Fruit fly (Drosophila melanogaster): ENCODE results near the gene TfIIEbeta.

Gene TfIIEbeta

DNA sequence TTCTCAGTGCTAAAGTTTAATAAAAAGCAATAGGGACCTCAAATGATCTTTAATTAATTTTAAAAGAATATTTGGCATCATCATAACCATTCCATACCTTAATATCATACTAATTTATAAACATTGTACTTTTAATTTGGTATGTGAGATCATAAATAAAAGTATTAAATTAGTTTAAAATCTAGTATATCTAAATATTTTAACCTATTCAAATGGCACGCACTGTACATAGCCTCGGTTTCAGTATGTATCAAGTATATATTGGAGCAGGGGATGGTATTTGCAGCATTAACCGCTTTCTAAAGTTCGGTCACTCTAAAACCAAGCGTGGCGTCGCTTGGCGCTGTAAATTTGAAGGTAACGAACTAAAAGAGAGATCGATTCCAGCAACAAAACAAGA, 44.4 kb upstream of the TfIIEbeta start, which contains the start of gene pav (continued):
- TF ChIP-seq ap (GFP tag; IDR thresholded peaks at IDR 0.05) (no peak), CG13624 (GFP tag; optimal IDR thresholded peaks at IDR 0.05) (no peak), ase (GFP tag; IDR thresholded peaks at IDR 0.05) (peak; percentile 38; the same call in 1 of the 3 replicates), Atf6 (GFP tag; IDR thresholded peaks at IDR 0.05) (peak; percentile 26; the same call in 1 of the 2 replicates), Neu2 (GFP tag; optimal IDR thresholded peaks at IDR 0.05; ENCODE audit: borderline replicate concordance) (no peak), CG31224 (GFP tag; IDR thresholded peaks at IDR 0.05) (no peak), CG4328 (GFP tag; optimal IDR thresholded peaks at IDR 0.05) (no peak), D19A (tag; optimal IDR thresholded peaks at IDR 0.05) (peak; percentile 61), CG15269 (tag; optimal IDR thresholded peaks at IDR 0.05) (no peak), D (optimal IDR thresholded peaks at IDR 0.05) (no peak), D (GFP tag; optimal IDR thresholded peaks at IDR 0.05) (no peak), wor (GFP tag; IDR thresholded peaks at IDR 0.05) (no peak), CG13894 (tag; optimal IDR thresholded peaks at IDR 0.05) (no peak), CG14965 (GFP tag; optimal IDR thresholded peaks at IDR 0.05; ENCODE audit: borderline replicate concordance) (no peak), caup (GFP tag; optimal IDR thresholded peaks at IDR 0.05; ENCODE audit: severe bottlenecking) (no peak), Mad (GFP tag; optimal IDR thresholded peaks at IDR 0.05) (peak; percentile 4), CG4360 (GFP tag; IDR thresholded peaks at IDR 0.05) (no peak), Ssrp (tag; optimal IDR thresholded peaks at IDR 0.05) (no peak), tgo (GFP tag; IDR thresholded peaks at IDR 0.05) (peak; percentile 30; the same call in 1 of the 3 replicates), pan (optimal IDR thresholded peaks at IDR 0.05) (no peak), pan (GFP tag; optimal IDR thresholded peaks at IDR 0.05 in 1 of 2, IDR thresholded peaks at IDR 0.05 in 1 of 2) (peak in 1 of 2 experiments; percentile 46), Dbx (GFP tag; IDR thresholded peaks at IDR 0.05) (peak; percentile 35; the same call in 1 of the 3 replicates), lov (optimal IDR thresholded peaks at IDR 0.05) (no peak), lov (GFP tag; IDR thresholded peaks at IDR 0.05) (no peak), mam (GFP tag; optimal IDR thresholded peaks at IDR 0.05) (no peak), trem (tag; optimal IDR thresholded peaks at IDR 0.05) (peak; percentile 61), kah (GFP tag; optimal IDR thresholded peaks at IDR 0.05) (no peak), CrebB (tag; optimal IDR thresholded peaks at IDR 0.05) (peak; percentile 2), CG8281 (tag; optimal IDR thresholded peaks at IDR 0.05) (no peak), Fer2 (tag; optimal IDR thresholded peaks at IDR 0.05) (no peak), fd102C (GFP tag; optimal IDR thresholded peaks at IDR 0.05) (no peak), pnt (GFP tag; optimal IDR thresholded peaks at IDR 0.05) (no peak), CG6854 (GFP tag; optimal IDR thresholded peaks at IDR 0.05) (no peak), CG15073 (GFP tag; optimal IDR thresholded peaks at IDR 0.05) (no peak), Hmr (GFP tag; optimal IDR thresholded peaks at IDR 0.05) (no peak), Sin3A (optimal IDR thresholded peaks at IDR 0.05) (no peak), crol (GFP tag; IDR thresholded peaks at IDR 0.05) (no peak), CG32772 (GFP tag; IDR thresholded peaks at IDR 0.05) (0 out of 2 replicates have a peak, but pooled peaks have one; percentile 27), Sry-β (GFP tag; optimal IDR thresholded peaks at IDR 0.05) (no peak), HLH4C (GFP tag; IDR thresholded peaks at IDR 0.05; ENCODE audit: partially characterized antibody) (no peak), Spps (tag; optimal IDR thresholded peaks at IDR 0.05) (no peak), CG30403 (GFP tag; optimal IDR thresholded peaks at IDR 0.05) (peak; percentile 54), seq (GFP tag; IDR thresholded peaks at IDR 0.05) (no peak), nau (GFP tag; optimal IDR thresholded peaks at IDR 0.05) (no peak), Dek (tag; optimal IDR thresholded peaks at IDR 0.05) (peak; percentile 35), oc (tag; optimal IDR thresholded peaks at IDR 0.05) (no peak), cg (GFP tag; optimal IDR thresholded peaks at IDR 0.05) (no peak), mld (GFP tag; IDR thresholded peaks at IDR 0.05; ENCODE audit: partially characterized antibody) (no peak), scrt (GFP tag; optimal IDR thresholded peaks at IDR 0.05) (no peak), CG5953 (GFP tag; IDR thresholded peaks at IDR 0.05) (no peak), CG15601 (tag; optimal IDR thresholded peaks at IDR 0.05) (no peak), mirr (GFP tag; optimal IDR thresholded peaks at IDR 0.05) (no peak)
